Worm (Caenorhabditis elegans): ENCODE measurements around the gene D1086.10.
"Not testable (repeated sequence)": the region's sequence is repeated elsewhere in the genome, so short reads cannot be mapped to it uniquely, and the experiment has no call there.

ce11 chrV:14038328-14039084, 44.0 kb upstream of the D1086.10 start, which contains the start of gene vps-39:
- TF ChIP-seq ama-1 (optimal IDR thresholded peaks at IDR 0.05); aly-1 (tag; optimal IDR thresholded peaks at IDR 0.05); hnd-1 (tag; optimal IDR thresholded peaks at IDR 0.05): not testable (repeated sequence)
- TF ChIP-seq sea-1 (GFP tag; conservative IDR thresholded peaks at IDR 0.05) = peak; percentile 77

Measured in whole organism, early embryonic.